Worm (Caenorhabditis elegans) whole organism, midembryonic: ENCODE results near the gene F13H8.6.

ENCODE experiments used
- T22C8.4 ChIP-seq: fragments of 200-800 bp; sonication (Bioruptor generic); IDR thresholded peaks from 2 replicates; pipeline ENCODE4 v1.3.6; 2022; ENCODE audit warnings: missing genetic modification characterization, missing compliant biosample characterization
- cog-1 ChIP-seq: sonication (generic microtip); optimal IDR thresholded peaks from 2 replicates; lab custom pipeline; 2016; ENCODE audit warnings: missing genetic modification characterization, missing compliant biosample characterization
- flt-1 ChIP-seq: fragments of 200-800 bp; sonication (Bioruptor generic); IDR thresholded peaks from 2 replicates; pipeline ENCODE4 v1.3.6; 2022; ENCODE audit warnings: missing genetic modification characterization, missing compliant biosample characterization
- klf-2 ChIP-seq: fragments of 200-800 bp; sonication (Bioruptor generic); conservative IDR thresholded peaks from 2 replicates; pipeline ENCODE4 v1.3.6; 2022; ENCODE audit warnings: missing genetic modification reagents, missing genetic modification characterization, missing compliant biosample characterization
- tab-1 ChIP-seq: fragments of 200-800 bp; sonication (Bioruptor generic); IDR thresholded peaks from 2 replicates; pipeline ENCODE4 v1.3.6; 2022; ENCODE audit warnings: missing genetic modification characterization, missing compliant biosample characterization
- ztf-23 ChIP-seq: fragments of 200-800 bp; sonication (Bioruptor generic); IDR thresholded peaks from 2 replicates; pipeline ENCODE4 v1.3.6; 2022; ENCODE audit warnings: missing genetic modification reagents, missing genetic modification characterization, missing compliant biosample characterization
- ztf-29 ChIP-seq: fragments of 200-800 bp; sonication (Bioruptor generic); IDR thresholded peaks from 2 replicates; pipeline ENCODE4 v1.3.6; 2022; ENCODE audit warnings: missing genetic modification reagents, missing genetic modification characterization, missing compliant biosample characterization

DNA sequence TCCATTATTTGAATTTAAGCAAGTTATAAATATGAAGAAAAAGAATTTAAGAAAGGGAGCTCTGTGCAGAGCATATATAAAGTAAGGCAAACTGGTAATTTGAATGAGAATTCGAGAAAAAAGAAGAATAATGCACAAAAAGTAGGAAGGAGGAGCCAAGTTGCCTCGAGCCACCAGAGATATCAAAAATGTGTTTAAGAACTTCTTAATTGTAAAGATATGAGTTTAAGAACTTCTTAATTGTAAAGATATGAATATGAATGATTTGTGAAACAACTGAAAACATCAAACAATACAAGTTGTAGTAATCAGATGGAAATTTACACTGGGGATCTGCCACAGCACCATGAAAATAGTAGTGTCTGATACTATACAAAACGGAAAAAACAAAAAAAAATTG, at the start of gene F13H8.6:
- TF ChIP-seq tab-1 (GFP tag; lab: Robert Waterston, UW) (no peak), T22C8.4 (GFP tag; lab: Robert Waterston, UW) (no peak), cog-1 (tag; lab: Kevin White, UChicago) (no peak), ztf-29 (GFP tag; lab: Robert Waterston, UW) (no peak), flt-1 (no peak), ztf-23 (GFP tag; lab: Robert Waterston, UW) (no peak), klf-2 (GFP tag; lab: Robert Waterston, UW) (no peak)
